Worm (Caenorhabditis elegans): ENCODE results near the gene fat-3.

ce11 chrIV:9801418-9801817 lies 1.4 kb upstream of the fat-3 start:
- TF ChIP-seq F39B2.1 (GFP tag; IDR thresholded peaks at IDR 0.05) (no peak), egrh-3 (GFP tag; IDR thresholded peaks at IDR 0.05) (no peak), athp-1 (tag; optimal IDR thresholded peaks at IDR 0.05) (no peak), sptf-2 (GFP tag; optimal IDR thresholded peaks at IDR 0.05) (no peak), unc-62 (GFP tag; optimal IDR thresholded peaks at IDR 0.05) (no peak), mcd-1 (GFP tag; IDR thresholded peaks at IDR 0.05) (no peak), snpc-4 (GFP tag; optimal IDR thresholded peaks at IDR 0.05) (no peak), snpc-4 (tag; optimal IDR thresholded peaks at IDR 0.05) (no peak), hlh-12 (tag; optimal IDR thresholded peaks at IDR 0.05) (no peak), pha-4 (tag; optimal IDR thresholded peaks at IDR 0.05) (no peak), attf-5 (GFP tag; optimal IDR thresholded peaks at IDR 0.05) (peak; percentile 18)
